Worm (Caenorhabditis elegans) whole organism, L4 larva: Measurements from ENCODE around the gene xpo-1.

ENCODE experiments used
- D1046.2 ChIP-seq: fragments of 200-800 bp; sonication (Bioruptor generic); IDR thresholded peaks from 2 replicates; pipeline ENCODE4 v1.3.6; 2022; ENCODE audit warnings: missing genetic modification characterization, missing compliant biosample characterization
- F37D6.2 ChIP-seq: sonication (generic microtip); optimal IDR thresholded peaks from 2 replicates; lab custom pipeline; 2016; ENCODE audit warnings: mild to moderate bottlenecking, missing genetic modification characterization, missing compliant biosample characterization
- R02D3.7 ChIP-seq: fragments of 150-350 bp; sonication (generic microtip); optimal IDR thresholded peaks from 3 replicates; lab custom pipeline; 2014; ENCODE audit warnings: missing biosample characterization, missing genetic modification characterization
- ZK337.2 ChIP-seq: fragments of 200-800 bp; sonication (Bioruptor generic); IDR thresholded peaks from 2 replicates; pipeline ENCODE4 v1.3.6; 2022; ENCODE audit warnings: missing genetic modification reagents, missing genetic modification characterization, missing compliant biosample characterization
- aha-1 ChIP-seq: fragments of 150-350 bp; peaks from one replicate; lab custom pipeline; 2014; ENCODE audit warnings: missing biosample characterization, missing genetic modification characterization
- arid-1 ChIP-seq: fragments of 200-800 bp; sonication (Bioruptor generic); conservative IDR thresholded peaks from 2 replicates; pipeline ENCODE4 v1.3.6; 2022; ENCODE audit warnings: missing genetic modification reagents, missing genetic modification characterization, missing compliant biosample characterization
- ceh-44 ChIP-seq: fragments of 200-800 bp; sonication (Bioruptor generic); IDR thresholded peaks from 2 replicates; pipeline ENCODE4 v1.3.6; 2022; ENCODE audit warnings: missing genetic modification reagents, missing genetic modification characterization, missing compliant biosample characterization
- ceh-82 ChIP-seq: sonication (generic microtip); optimal IDR thresholded peaks from 2 replicates; lab custom pipeline; 2017; ENCODE audit warnings: missing biosample characterization, missing genetic modification characterization
- daf-12 ChIP-seq: fragments of 150-350 bp; optimal IDR thresholded peaks from 2 replicates; lab custom pipeline; 2014; ENCODE audit warnings: missing biosample characterization, missing genetic modification reagents, missing genetic modification characterization
- daf-16 ChIP-seq, 3 experiments: sonication (generic microtip); optimal IDR thresholded peaks; 2 replicates each; lab custom pipeline; 2016 to 2017; ENCODE audit warnings: missing genetic modification characterization in 3 of 3, missing genetic modification reagents in 3 of 3, mild to moderate bottlenecking in 2 of 3, missing compliant biosample characterization in 2 of 3, missing biosample characterization in 1 of 3, moderate library complexity in 1 of 3
- daf-19 ChIP-seq: fragments of 200-800 bp; sonication (Bioruptor generic); conservative IDR thresholded peaks from 2 replicates; pipeline ENCODE4 v1.3.6; 2022; ENCODE audit warnings: missing genetic modification characterization, missing compliant biosample characterization
- dmd-9 ChIP-seq: fragments of 200-800 bp; sonication (Bioruptor generic); IDR thresholded peaks from 2 replicates; pipeline ENCODE4 v1.3.6; 2022; ENCODE audit warnings: missing genetic modification reagents, missing genetic modification characterization, missing compliant biosample characterization
- dpl-1 ChIP-seq: fragments of 150-350 bp; optimal IDR thresholded peaks from 2 replicates; lab custom pipeline; 2014; ENCODE audit warnings: missing biosample characterization, missing genetic modification reagents, missing genetic modification characterization
- dve-1 ChIP-seq: sonication (generic microtip); optimal IDR thresholded peaks from 2 replicates; lab custom pipeline; 2017; ENCODE audit warnings: antibody characterized with exemption, mild to moderate bottlenecking, missing genetic modification characterization, missing compliant biosample characterization; ENCODE audit not compliant: insufficient read depth
- egl-27 ChIP-seq: sonication (generic microtip); optimal IDR thresholded peaks from 3 replicates; lab custom pipeline; 2017; ENCODE audit warnings: missing biosample characterization, missing genetic modification reagents, missing genetic modification characterization
- gei-8 ChIP-seq: fragments of 200-800 bp; sonication (Bioruptor generic); optimal IDR thresholded peaks from 2 replicates; lab custom pipeline; 2018; ENCODE audit warnings: mild to moderate bottlenecking, missing genetic modification characterization, missing compliant biosample characterization
- hlh-11 ChIP-seq: fragments of 200-800 bp; sonication (Bioruptor generic); optimal IDR thresholded peaks from 2 replicates; lab custom pipeline; 2018; ENCODE audit warnings: mild to moderate bottlenecking, missing genetic modification characterization, missing compliant biosample characterization
- hlh-30 ChIP-seq: sonication (generic microtip); optimal IDR thresholded peaks from 2 replicates; lab custom pipeline; 2017; ENCODE audit warnings: antibody characterized with exemption, mild to moderate bottlenecking, missing genetic modification characterization, missing compliant biosample characterization; ENCODE audit not compliant: insufficient read depth
- hmg-1.1 ChIP-seq: fragments of 200-800 bp; sonication (Bioruptor generic); IDR thresholded peaks from 2 replicates; pipeline ENCODE4 v1.3.6; 2022; ENCODE audit warnings: missing genetic modification reagents, missing genetic modification characterization, missing compliant biosample characterization
- jun-1 ChIP-seq: fragments of 150-350 bp; optimal IDR thresholded peaks from 2 replicates; lab custom pipeline; 2014; ENCODE audit warnings: missing biosample characterization, missing genetic modification reagents, missing genetic modification characterization
- lin-1 ChIP-seq: fragments of 200-800 bp; sonication (Bioruptor generic); IDR thresholded peaks from 2 replicates; pipeline ENCODE4 v1.3.6; 2022; ENCODE audit warnings: missing genetic modification reagents, missing genetic modification characterization, missing compliant biosample characterization
- lin-13 ChIP-seq: fragments of 150-350 bp; optimal IDR thresholded peaks from 2 replicates; lab custom pipeline; 2014; ENCODE audit warnings: missing biosample characterization, missing genetic modification reagents, missing genetic modification characterization
- lin-39 ChIP-seq: fragments of 150-350 bp; optimal IDR thresholded peaks from 2 replicates; lab custom pipeline; 2014; ENCODE audit warnings: missing biosample characterization, missing genetic modification reagents, missing genetic modification characterization
- mes-2 ChIP-seq: sonication (generic microtip); optimal IDR thresholded peaks from 2 replicates; lab custom pipeline; 2016; ENCODE audit warnings: missing genotype, mild to moderate bottlenecking, missing genetic modification characterization, missing compliant biosample characterization; ENCODE audit not compliant: poor library complexity, severe bottlenecking
- mxl-3 ChIP-seq: fragments of 200-800 bp; sonication (Bioruptor generic); optimal IDR thresholded peaks from 2 replicates; lab custom pipeline; 2018; ENCODE audit warnings: mild to moderate bottlenecking, missing genetic modification characterization, missing compliant biosample characterization
- nhr-102 ChIP-seq: sonication (generic microtip); optimal IDR thresholded peaks from 2 replicates; lab custom pipeline; 2016; ENCODE audit warnings: mild to moderate bottlenecking, missing genetic modification characterization, moderate library complexity, missing compliant biosample characterization
- nhr-11 ChIP-seq: fragments of 150-350 bp; optimal IDR thresholded peaks from 2 replicates; lab custom pipeline; 2014; ENCODE audit warnings: missing biosample characterization, missing genetic modification characterization
- nhr-111 ChIP-seq: fragments of 200-800 bp; sonication (Bioruptor generic); optimal IDR thresholded peaks from 2 replicates; lab custom pipeline; 2018; ENCODE audit warnings: mild to moderate bottlenecking, missing genetic modification characterization, missing compliant biosample characterization
- nhr-237 ChIP-seq: sonication (generic microtip); optimal IDR thresholded peaks from 2 replicates; lab custom pipeline; 2017; ENCODE audit warnings: missing biosample characterization, missing genetic modification characterization
- nhr-42 ChIP-seq: fragments of 200-800 bp; sonication (Bioruptor generic); IDR thresholded peaks from 2 replicates; pipeline ENCODE4 v1.3.6; 2022; ENCODE audit warnings: missing genetic modification characterization, missing compliant biosample characterization
- nhr-48 ChIP-seq: sonication (generic microtip); optimal IDR thresholded peaks from 2 replicates; lab custom pipeline; 2016; ENCODE audit warnings: mild to moderate bottlenecking, missing genetic modification characterization, missing compliant biosample characterization
- nhr-6 ChIP-seq: fragments of 150-350 bp; optimal IDR thresholded peaks from 2 replicates; lab custom pipeline; 2014; ENCODE audit warnings: missing biosample characterization, missing genetic modification characterization
- nhr-76 ChIP-seq: fragments of 150-350 bp; optimal IDR thresholded peaks from 2 replicates; lab custom pipeline; 2014; ENCODE audit warnings: missing biosample characterization, missing genetic modification characterization
- pha-4 ChIP-seq, 2 experiments: fragments of 150-350 bp in 1 of 2; fragments of 200-800 bp in 1 of 2; sonication (Bioruptor generic) in 1 of 2; IDR thresholded peaks in 1 of 2; optimal IDR thresholded peaks in 1 of 2; 2 replicates each; pipeline versions ENCODE4 v1.3.6 to Lab custom; 2014 to 2022; ENCODE audit warnings: missing genetic modification characterization in 2 of 2, missing genetic modification reagents in 2 of 2, missing biosample characterization in 1 of 2, missing compliant biosample characterization in 1 of 2
- php-3 ChIP-seq: fragments of 200-800 bp; sonication (Bioruptor generic); IDR thresholded peaks from 2 replicates; pipeline ENCODE4 v1.3.6; 2022; ENCODE audit warnings: missing genetic modification reagents, missing genetic modification characterization, missing compliant biosample characterization
- pqm-1 ChIP-seq: sonication (generic microtip); optimal IDR thresholded peaks from 2 replicates; lab custom pipeline; 2017; ENCODE audit warnings: missing biosample characterization, missing genetic modification characterization
- saeg-2 ChIP-seq: fragments of 200-800 bp; sonication (Bioruptor generic); IDR thresholded peaks from 2 replicates; pipeline ENCODE4 v1.3.6; 2022; ENCODE audit warnings: missing genetic modification reagents, missing genetic modification characterization, missing compliant biosample characterization
- skn-1 ChIP-seq: fragments of 150-350 bp; optimal IDR thresholded peaks from 2 replicates; lab custom pipeline; 2014; ENCODE audit warnings: missing biosample characterization, missing genetic modification characterization
- snpc-1.2 ChIP-seq: fragments of 200-800 bp; sonication (Bioruptor generic); IDR thresholded peaks from 2 replicates; pipeline ENCODE4 v1.3.6; 2022; ENCODE audit warnings: missing genetic modification reagents, missing genetic modification characterization, missing compliant biosample characterization
- spr-1 ChIP-seq: sonication (generic microtip); optimal IDR thresholded peaks from 2 replicates; lab custom pipeline; 2016; ENCODE audit warnings: mild to moderate bottlenecking, missing genetic modification characterization, missing compliant biosample characterization
- unc-62 ChIP-seq, 3 experiments: fragments of 150-350 bp in 1 of 3; sonication (generic microtip); optimal IDR thresholded peaks in 2 of 3; peaks in 1 of 3; 1 replicate in 1 of 3; 2 replicates in 2 of 3; lab custom pipeline; 2014 to 2017; ENCODE audit warnings: missing biosample characterization in 3 of 3, missing genetic modification characterization in 3 of 3, missing genetic modification reagents in 3 of 3, missing genotype in 1 of 3
- zag-1 ChIP-seq: fragments of 150-350 bp; optimal IDR thresholded peaks from 2 replicates; lab custom pipeline; 2014; ENCODE audit warnings: missing biosample characterization, missing genetic modification characterization
- zfp-2 ChIP-seq: sonication (generic microtip); optimal IDR thresholded peaks from 2 replicates; lab custom pipeline; 2016; ENCODE audit warnings: mild to moderate bottlenecking, missing genetic modification characterization, missing compliant biosample characterization
- zfp-3 ChIP-seq: fragments of 200-800 bp; sonication (Bioruptor generic); conservative IDR thresholded peaks from 2 replicates; pipeline ENCODE4 v1.3.6; 2022; ENCODE audit warnings: missing genetic modification reagents, missing genetic modification characterization, missing compliant biosample characterization
- zip-11 ChIP-seq: fragments of 200-800 bp; sonication (Bioruptor generic); IDR thresholded peaks from 2 replicates; pipeline ENCODE4 v1.3.6; 2022; ENCODE audit warnings: missing genetic modification characterization, missing compliant biosample characterization
- zip-2 ChIP-seq: fragments of 150-350 bp; optimal IDR thresholded peaks from 2 replicates; lab custom pipeline; 2014; ENCODE audit warnings: missing biosample characterization, missing genetic modification characterization

Gene xpo-1

DNA sequence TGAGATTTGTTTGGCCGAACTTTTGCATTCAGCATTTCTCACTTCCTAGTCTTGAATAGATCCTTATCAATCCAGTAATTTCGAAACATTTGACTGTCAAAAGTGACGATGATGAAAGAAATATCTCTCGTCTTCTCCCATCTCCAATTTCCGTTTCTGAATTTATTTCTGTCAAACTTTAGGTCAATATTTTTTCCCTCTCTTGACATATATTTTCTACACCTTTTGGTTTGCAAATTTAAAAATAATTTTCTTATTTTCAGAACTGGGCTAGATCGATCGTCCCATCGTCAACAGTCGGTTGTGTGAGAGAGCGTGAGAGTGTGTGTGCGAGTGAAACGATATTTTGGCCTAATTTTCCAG is at the start of gene xpo-1:
TSS of gene xpo-1 (plus strand) at position 264 of the 363 bp plus-strand sequence.
- TF ChIP-seq nhr-48 (tag; lab: Kevin White, UChicago) (no peak), mxl-3 (GFP tag; lab: Kevin White, UChicago) (no peak), zag-1 (tag; lab: Kevin White, UChicago) (no peak), unc-62 (GFP tag; optimal IDR thresholded peaks at IDR 0.05 in 1 of 2; lab: Kevin White, UChicago) (no peak), unc-62 (tag; optimal IDR thresholded peaks at IDR 0.05; lab: Kevin White, UChicago) (no peak), php-3 (GFP tag; lab: Robert Waterston, UW) (no peak), jun-1 (tag; lab: Kevin White, UChicago) (no peak), daf-16 (GFP tag; optimal IDR thresholded peaks at IDR 0.05; lab: Kevin White, UChicago) (no peak), daf-16 (tag; optimal IDR thresholded peaks at IDR 0.05; lab: Kevin White, UChicago) (no peak), ceh-44 (GFP tag; lab: Robert Waterston, UW) (no peak), dmd-9 (no peak), skn-1 (tag; lab: Kevin White, UChicago) (no peak), mes-2 (no peak), lin-13 (no peak)

DNA sequence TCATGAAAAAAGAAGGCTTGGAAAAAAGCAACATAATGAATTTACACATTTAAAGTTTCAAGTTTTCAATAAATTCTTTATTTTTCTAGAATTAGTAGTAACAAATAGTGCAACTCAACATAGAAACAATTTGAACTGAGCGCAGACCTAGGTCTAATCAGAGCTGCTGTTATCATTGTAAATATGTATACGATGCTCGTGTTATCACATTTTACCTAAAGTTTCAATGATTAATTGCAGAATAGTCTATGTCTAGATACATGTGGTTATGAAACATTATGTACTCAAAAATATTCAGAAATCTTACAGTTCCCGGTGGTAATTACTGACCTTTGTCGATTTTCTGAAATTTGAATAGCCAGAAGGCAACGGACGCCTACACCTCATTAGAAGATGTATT is 48.9 kb upstream of the xpo-1 start:
- no peak for TF ChIP-seq zip-2 (tag; lab: Kevin White, UChicago)
- TF ChIP-seq pqm-1 (tag; lab: Kevin White, UChicago): peak; percentile 38
- TF ChIP-seq spr-1 (tag; lab: Kevin White, UChicago): no peak
- TF ChIP-seq nhr-42 (GFP tag; lab: Robert Waterston, UW): no peak
- TF ChIP-seq egl-27 (tag; lab: Kevin White, UChicago): no peak
- TF ChIP-seq lin-1: no peak
- TF ChIP-seq daf-16 (GFP tag; optimal IDR thresholded peaks at IDR 0.05; lab: Kevin White, UChicago): no peak
- peak; percentile 56 for TF ChIP-seq daf-16 (tag; optimal IDR thresholded peaks at IDR 0.05; lab: Kevin White, UChicago)
- no peak for TF ChIP-seq snpc-1.2
- TF ChIP-seq jun-1 (tag; lab: Kevin White, UChicago): no peak
- TF ChIP-seq daf-12 (tag; lab: Kevin White, UChicago): no peak

DNA sequence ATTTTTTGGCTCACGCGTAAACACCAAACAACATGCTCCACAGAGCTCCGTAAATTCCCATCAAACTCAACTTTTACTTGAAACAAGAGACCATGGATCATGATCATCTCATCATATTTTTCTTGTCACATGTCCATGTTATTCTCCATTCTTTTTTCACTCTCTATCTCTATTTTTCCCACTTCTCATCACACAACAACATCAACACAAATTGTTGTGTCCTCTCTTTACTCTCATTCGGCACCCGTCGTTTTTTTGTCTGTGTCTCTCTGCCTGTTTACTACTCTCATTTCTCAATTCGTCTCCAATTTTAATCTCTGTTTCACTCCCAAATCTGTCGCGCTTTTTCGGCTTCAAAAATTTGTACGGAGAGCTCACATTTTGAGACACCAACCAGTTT is 45.6 kb upstream of the xpo-1 start:
- 0 out of 2 replicates have a peak, but pooled peaks have one; percentile 37 for TF ChIP-seq hmg-1.1 (GFP tag; lab: Robert Waterston, UW)
- TF ChIP-seq skn-1 (tag; lab: Kevin White, UChicago): no peak
- TF ChIP-seq dve-1 (tag; lab: Kevin White, UChicago): peak; percentile 41
- TF ChIP-seq daf-19 (GFP tag; lab: Robert Waterston, UW): no peak
- TF ChIP-seq daf-16 (GFP tag; optimal IDR thresholded peaks at IDR 0.05; lab: Kevin White, UChicago): peak in 1 of 2 experiments; percentile 92
- peak; percentile 87 for TF ChIP-seq daf-16 (tag; optimal IDR thresholded peaks at IDR 0.05; lab: Kevin White, UChicago)
- no peak for TF ChIP-seq ceh-44 (GFP tag; lab: Robert Waterston, UW)
- peak; percentile 17 for TF ChIP-seq dpl-1 (GFP tag; lab: Kevin White, UChicago)
- TF ChIP-seq pha-4 (GFP tag; IDR thresholded peaks at IDR 0.05; lab: Robert Waterston, UW): no peak
- TF ChIP-seq pha-4 (tag; optimal IDR thresholded peaks at IDR 0.05; lab: Kevin White, UChicago): no peak
- TF ChIP-seq R02D3.7 (tag; lab: Kevin White, UChicago): no peak
- TF ChIP-seq nhr-76 (tag; lab: Kevin White, UChicago): no peak
- TF ChIP-seq lin-39: no peak
- no peak for TF ChIP-seq gei-8 (GFP tag; lab: Kevin White, UChicago)
- TF ChIP-seq zfp-3 (GFP tag; lab: Robert Waterston, UW): no peak
- TF ChIP-seq ZK337.2: no peak
- TF ChIP-seq php-3 (GFP tag; lab: Robert Waterston, UW): no peak
- no peak for TF ChIP-seq nhr-6
- TF ChIP-seq snpc-1.2: no peak
- TF ChIP-seq zfp-2 (tag; lab: Kevin White, UChicago): no peak
- TF ChIP-seq nhr-237 (tag; lab: Kevin White, UChicago): no peak
- peak; percentile 82 for TF ChIP-seq hlh-30 (tag; lab: Kevin White, UChicago)
- TF ChIP-seq F37D6.2: no peak
- no peak for TF ChIP-seq D1046.2
- no peak for TF ChIP-seq arid-1
- TF ChIP-seq hlh-11 (tag; lab: Kevin White, UChicago): peak; percentile 61
- no peak for TF ChIP-seq nhr-102 (tag; lab: Kevin White, UChicago)
- peak; percentile 92 for TF ChIP-seq aha-1
- TF ChIP-seq nhr-11 (tag; lab: Kevin White, UChicago): peak; percentile 78
- no peak for TF ChIP-seq nhr-111
- TF ChIP-seq zip-11: no peak
- no peak for TF ChIP-seq saeg-2 (GFP tag; lab: Robert Waterston, UW)
- TF ChIP-seq ceh-82 (tag; lab: Kevin White, UChicago): no peak
